Fruit fly (Drosophila melanogaster): ENCODE data around the gene AOX4.

AOX4 gene

dm6 chr3R:15552733-15553132, at the start of gene AOX4:
AOX4 (minus strand) TSS chr3R:15552833.
- TF ChIP-seq achi (GFP tag; optimal IDR thresholded peaks at IDR 0.05) (no peak), Met (GFP tag; optimal IDR thresholded peaks at IDR 0.05) (no peak), ss (GFP tag; optimal IDR thresholded peaks at IDR 0.05) (no peak)

- TF ChIP-seq CG1621 (tag; optimal IDR thresholded peaks at IDR 0.05), result no peak
- TF ChIP-seq Eip93F (GFP tag; optimal IDR thresholded peaks at IDR 0.05), result no peak
- TF ChIP-seq CG11902 (GFP tag; optimal IDR thresholded peaks at IDR 0.05), result no peak
- TF ChIP-seq CG15336 (GFP tag; IDR thresholded peaks at IDR 0.05), result no peak
- no peak for TF ChIP-seq CG10631 (GFP tag; optimal IDR thresholded peaks at IDR 0.05)
- no peak for TF ChIP-seq Hr4 (GFP tag; optimal IDR thresholded peaks at IDR 0.05)
- TF ChIP-seq CG8319 (GFP tag; optimal IDR thresholded peaks at IDR 0.05), result no peak
- no peak for TF ChIP-seq CG8632 (GFP tag; optimal IDR thresholded peaks at IDR 0.05)
- no peak for TF ChIP-seq Hr38 (GFP tag; optimal IDR thresholded peaks at IDR 0.05)
- TF ChIP-seq dsx (GFP tag; optimal IDR thresholded peaks at IDR 0.05; ENCODE audit: poor library complexity, severe bottlenecking), result no peak
- no peak for TF ChIP-seq esn (GFP tag; optimal IDR thresholded peaks at IDR 0.05)
- no peak for TF ChIP-seq acj6 (GFP tag; optimal IDR thresholded peaks at IDR 0.05)
- no peak for TF ChIP-seq CG3032 (tag; optimal IDR thresholded peaks at IDR 0.05)
- TF ChIP-seq CG32006 (GFP tag; optimal IDR thresholded peaks at IDR 0.05), result no peak
- no peak for TF ChIP-seq eg (GFP tag; IDR thresholded peaks at IDR 0.05)
- no peak for TF ChIP-seq CG11762 (GFP tag; optimal IDR thresholded peaks at IDR 0.05; ENCODE audit: insufficient read depth)
Measured at dm6 chr3R:15600138-15600537, 47.5 kb upstream of the AOX4 start.

dm6 chr3R:15596022-15596438, 43.4 kb upstream of the AOX4 start:
- TF ChIP-seq cyc (GFP tag; optimal IDR thresholded peaks at IDR 0.05) (peak; percentile 46), Met (GFP tag; optimal IDR thresholded peaks at IDR 0.05) (peak; percentile 60), CG32006 (GFP tag; optimal IDR thresholded peaks at IDR 0.05) (peak; percentile 54), achi (GFP tag; optimal IDR thresholded peaks at IDR 0.05) (peak; percentile 58), Eip78C (GFP tag) (peak; percentile 91), Hr39 (GFP tag; optimal IDR thresholded peaks at IDR 0.05) (peak; percentile 41), net (GFP tag; optimal IDR thresholded peaks at IDR 0.05) (no peak), Gug (GFP tag; IDR thresholded peaks at IDR 0.05) (no peak), pdm3 (GFP tag; optimal IDR thresholded peaks at IDR 0.05) (peak; percentile 46), CG10669 (GFP tag; optimal IDR thresholded peaks at IDR 0.05) (peak; percentile 77), CG7368 (GFP tag; optimal IDR thresholded peaks at IDR 0.05) (peak; percentile 17), CG8119 (GFP tag; IDR thresholded peaks at IDR 0.05) (peak; percentile 39; the same call in 1 of the 3 replicates), Sox14 (GFP tag; optimal IDR thresholded peaks at IDR 0.05) (peak; percentile 40), OdsH (GFP tag; optimal IDR thresholded peaks at IDR 0.05) (peak; percentile 54), CG8632 (GFP tag; optimal IDR thresholded peaks at IDR 0.05) (peak; percentile 48), CG11902 (GFP tag; optimal IDR thresholded peaks at IDR 0.05) (peak; percentile 17), CG11762 (GFP tag; optimal IDR thresholded peaks at IDR 0.05; ENCODE audit: insufficient read depth) (no peak), Smox (GFP tag; optimal IDR thresholded peaks at IDR 0.05) (peak; percentile 43), vri (GFP tag; optimal IDR thresholded peaks at IDR 0.05) (no peak), CG6276 (GFP tag; optimal IDR thresholded peaks at IDR 0.05) (no peak), lz (GFP tag; optimal IDR thresholded peaks at IDR 0.05) (peak; percentile 64), Eip93F (GFP tag; optimal IDR thresholded peaks at IDR 0.05) (no peak), spab (GFP tag; optimal IDR thresholded peaks at IDR 0.05) (peak; percentile 69), fd59A (GFP tag; optimal IDR thresholded peaks at IDR 0.05) (peak; percentile 64), dsx (GFP tag; optimal IDR thresholded peaks at IDR 0.05; ENCODE audit: poor library complexity, severe bottlenecking) (peak; percentile 62), CG6792 (GFP tag; optimal IDR thresholded peaks at IDR 0.05) (peak; percentile 35), salr (GFP tag; optimal IDR thresholded peaks at IDR 0.05) (no peak), eg (GFP tag; IDR thresholded peaks at IDR 0.05) (no peak), CG1621 (tag; optimal IDR thresholded peaks at IDR 0.05) (peak; percentile 29), CG15336 (GFP tag; IDR thresholded peaks at IDR 0.05) (no peak), CG34406 (GFP tag; optimal IDR thresholded peaks at IDR 0.05) (peak; percentile 34), CG6854 (GFP tag; optimal IDR thresholded peaks at IDR 0.05) (no peak), CG3919 (GFP tag; optimal IDR thresholded peaks at IDR 0.05) (peak; percentile 56), CG4318 (GFP tag; optimal IDR thresholded peaks at IDR 0.05) (peak; percentile 25), ss (GFP tag; optimal IDR thresholded peaks at IDR 0.05) (peak; percentile 39 to 72), CG10631 (GFP tag; optimal IDR thresholded peaks at IDR 0.05) (peak; percentile 46), Hr4 (GFP tag; optimal IDR thresholded peaks at IDR 0.05) (peak; percentile 37), Sox102F (GFP tag; optimal IDR thresholded peaks at IDR 0.05) (peak; percentile 33), Hr38 (GFP tag; optimal IDR thresholded peaks at IDR 0.05) (no peak), dac (GFP tag; optimal IDR thresholded peaks at IDR 0.05) (no peak), fkh (GFP tag; optimal IDR thresholded peaks at IDR 0.05) (no peak), CG31627 (GFP tag; optimal IDR thresholded peaks at IDR 0.05) (peak; percentile 45)

Measured in whole organism, prepupa.